Fruit fly (Drosophila melanogaster) whole organism, pupa: ENCODE data around the gene Mlp84B.
A peak's percentile ranks its signal among the peaks of the same experiment; 100 is the strongest.

Experiments used
- CG13204 ChIP-seq: fragments of 200-800 bp; sonication (Bioruptor generic); optimal IDR thresholded peaks from 2 replicates; lab custom pipeline; 2018; ENCODE audit warnings: missing biosample characterization, mild to moderate bottlenecking, missing genetic modification characterization, moderate library complexity
- CG14655 ChIP-seq: fragments of 200-800 bp; sonication (Bioruptor generic); optimal IDR thresholded peaks from 3 replicates; lab custom pipeline; 2017; ENCODE audit warnings: mild to moderate bottlenecking, missing biosample characterization, missing genetic modification reagents, missing genetic modification characterization
- CG32121 ChIP-seq: fragments of 200-800 bp; sonication (Bioruptor generic); IDR thresholded peaks from 2 replicates; pipeline ENCODE4 v1.3.6; 2022; ENCODE audit warnings: missing biosample characterization, missing genetic modification characterization
- CG34367 ChIP-seq: fragments of 200-800 bp; sonication (Bioruptor generic); optimal IDR thresholded peaks from 2 replicates; lab custom pipeline; 2018; ENCODE audit warnings: missing biosample characterization, mild to moderate bottlenecking, missing genetic modification characterization
- CG8159 ChIP-seq: fragments of 200-800 bp; sonication (Bioruptor generic); optimal IDR thresholded peaks from 3 replicates; lab custom pipeline; 2018; ENCODE audit warnings: missing biosample characterization, mild to moderate bottlenecking, missing genetic modification characterization, moderate library complexity
- CG9948 ChIP-seq: fragments of 200-800 bp; sonication (Bioruptor generic); optimal IDR thresholded peaks from 2 replicates; lab custom pipeline; 2018; ENCODE audit warnings: missing biosample characterization, mild to moderate bottlenecking, missing genetic modification characterization, moderate library complexity
- D1 ChIP-seq: fragments of 200-800 bp; sonication (Bioruptor generic); optimal IDR thresholded peaks from 2 replicates; lab custom pipeline; 2018; ENCODE audit warnings: missing biosample characterization, mild to moderate bottlenecking, missing genetic modification characterization, moderate library complexity
- EcR ChIP-seq: fragments of 200-800 bp; sonication (Bioruptor generic); optimal IDR thresholded peaks from 3 replicates; lab custom pipeline; 2019; ENCODE audit warnings: missing biosample characterization, missing genetic modification characterization, mild to moderate bottlenecking, moderate library complexity, missing genetic modification reagents
- rn ChIP-seq: fragments of 200-800 bp; sonication (Bioruptor generic); IDR thresholded peaks from 2 replicates; pipeline ENCODE4 v1.3.6; 2022; ENCODE audit warnings: missing biosample characterization, missing genetic modification characterization

- TF ChIP-seq EcR (GFP tag; lab: Kevin White, UChicago) (peak; percentile 15), CG14655 (GFP tag; lab: Kevin White, UChicago) (no peak), CG32121 (GFP tag; lab: Robert Waterston, UW) (peak; percentile 85), CG34367 (tag; lab: Kevin White, UChicago) (peak; percentile 68), CG13204 (GFP tag; lab: Kevin White, UChicago) (no peak), D1 (no peak), CG8159 (tag; lab: Kevin White, UChicago) (peak; percentile 83), CG9948 (tag; lab: Kevin White, UChicago) (peak; percentile 74), rn (GFP tag; lab: Robert Waterston, UW) (peak; percentile 88)
Observed at dm6 chr3R:7067092-7067491, 50.4 kb downstream of the Mlp84B start, which contains the start of the genes CG1105 and CG1965.
